Fruit fly (Drosophila melanogaster): ENCODE measurements around the gene Edem1.

Gene Edem1

DNA sequence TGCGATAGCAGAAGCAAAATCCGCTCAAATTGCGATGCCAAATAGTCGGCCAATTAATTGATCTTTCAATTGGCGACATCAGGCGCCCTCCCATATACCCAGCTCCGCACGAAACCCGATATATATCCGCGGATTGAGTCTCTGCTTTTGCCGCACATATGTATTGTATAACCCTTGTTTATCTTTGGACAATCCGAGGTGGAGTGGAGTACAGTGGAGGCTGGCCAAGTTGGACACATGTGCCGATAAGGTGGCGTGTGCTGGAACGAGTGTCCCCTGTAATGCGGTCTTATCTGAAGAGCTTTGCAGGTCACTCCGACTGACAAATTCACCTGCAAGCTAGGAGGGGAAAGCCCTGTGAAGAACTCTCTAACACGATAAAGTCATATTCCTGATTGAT is 906 bp upstream of the Edem1 start (continued):
- TF ChIP-seq Bdp1 (GFP tag; optimal IDR thresholded peaks at IDR 0.05) = no peak
- TF ChIP-seq salm (tag; optimal IDR thresholded peaks at IDR 0.05) = no peak
- TF ChIP-seq CG11723 (GFP tag; optimal IDR thresholded peaks at IDR 0.05) = no peak
- no peak for TF ChIP-seq CG17912 (GFP tag; optimal IDR thresholded peaks at IDR 0.05)
- TF ChIP-seq CG12769 (tag; optimal IDR thresholded peaks at IDR 0.05) = no peak
- TF ChIP-seq Kr (GFP tag; optimal IDR thresholded peaks at IDR 0.05) = no peak
- TF ChIP-seq kni (GFP tag; optimal IDR thresholded peaks at IDR 0.05) = no peak
- no peak for TF ChIP-seq crol (GFP tag; IDR thresholded peaks at IDR 0.05)
- no peak for TF ChIP-seq CG2116 (GFP tag; optimal IDR thresholded peaks at IDR 0.05)
- no peak for TF ChIP-seq az2 (GFP tag; optimal IDR thresholded peaks at IDR 0.05)
- TF ChIP-seq sens (GFP tag) = no peak
- TF ChIP-seq grau (tag; optimal IDR thresholded peaks at IDR 0.05) = peak; percentile 81
- TF ChIP-seq MESR4 (GFP tag; optimal IDR thresholded peaks at IDR 0.05) = no peak
- no peak for TF ChIP-seq ERR (GFP tag; optimal IDR thresholded peaks at IDR 0.05)
- no peak for TF ChIP-seq CG32772 (GFP tag; IDR thresholded peaks at IDR 0.05)
- no peak for TF ChIP-seq seq (GFP tag; IDR thresholded peaks at IDR 0.05)
- no peak for TF ChIP-seq toy (GFP tag; IDR thresholded peaks at IDR 0.05)
- no peak for TF ChIP-seq ash1 (GFP tag; optimal IDR thresholded peaks at IDR 0.05)
- no peak for TF ChIP-seq Jarid2 (GFP tag; optimal IDR thresholded peaks at IDR 0.05)
- TF ChIP-seq Myb (GFP tag; optimal IDR thresholded peaks at IDR 0.05) = no peak

DNA sequence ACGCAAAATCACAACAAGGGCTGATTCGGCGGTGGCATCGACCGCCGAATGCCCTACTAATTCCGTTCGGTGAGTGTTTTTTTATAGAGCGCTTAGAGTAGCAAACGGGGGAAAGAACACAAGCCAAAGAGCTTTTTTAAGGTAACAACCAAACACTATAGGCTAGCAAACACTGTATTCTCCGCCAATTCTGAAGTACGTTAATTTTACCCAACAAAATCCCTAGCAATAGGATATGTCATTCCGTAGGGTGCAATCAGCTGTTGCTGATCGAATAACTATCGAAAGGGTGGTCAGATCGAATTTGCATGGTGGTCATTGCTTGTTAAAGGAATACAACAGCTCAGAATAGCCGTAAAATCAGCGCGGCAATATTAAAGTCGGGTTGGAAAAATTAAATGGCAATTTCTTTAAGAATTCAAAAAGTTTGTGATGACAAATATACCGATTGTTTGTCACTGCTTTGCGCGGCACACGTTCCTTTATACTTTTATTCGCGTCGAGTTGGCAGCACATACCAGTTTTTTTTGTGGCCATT is 831 bp downstream of the Edem1 start, which contains the start of gene mip130:
TSS of gene mip130 (plus strand) at position 513 of the 538 bp plus-strand sequence.
- peak; percentile 82; the same call in 3 of the 4 replicates for TF ChIP-seq Dll (GFP tag; IDR thresholded peaks at IDR 0.05; ENCODE audit: partially characterized antibody)
- peak; percentile 71 for TF ChIP-seq hbn (GFP tag; IDR thresholded peaks at IDR 0.05; ENCODE audit: partially characterized antibody)
- TF ChIP-seq CG31388 (GFP tag; optimal IDR thresholded peaks at IDR 0.05) = no peak
- TF ChIP-seq crp (GFP tag; optimal IDR thresholded peaks at IDR 0.05) = peak; percentile 35 to 85
- TF ChIP-seq Six4 (GFP tag; optimal IDR thresholded peaks at IDR 0.05) = no peak
- peak; percentile 48 for TF ChIP-seq CG10209 (GFP tag; optimal IDR thresholded peaks at IDR 0.05)
- no peak for TF ChIP-seq odd (GFP tag; optimal IDR thresholded peaks at IDR 0.05)
- TF ChIP-seq CG4854 (GFP tag; optimal IDR thresholded peaks at IDR 0.05) = no peak
- no peak for TF ChIP-seq CG12769 (tag; optimal IDR thresholded peaks at IDR 0.05)
- peak; percentile 81 for TF ChIP-seq CG13287 (GFP tag; IDR thresholded peaks at IDR 0.05; ENCODE audit: partially characterized antibody)
- peak; percentile 21 to 40 for TF ChIP-seq Pdp1 (GFP tag; optimal IDR thresholded peaks at IDR 0.05)
- TF ChIP-seq lilli (GFP tag; optimal IDR thresholded peaks at IDR 0.05) = peak; percentile 11
- TF ChIP-seq unpg (GFP tag; optimal IDR thresholded peaks at IDR 0.05) = peak; percentile 33
- TF ChIP-seq scrt (GFP tag; optimal IDR thresholded peaks at IDR 0.05) = no peak
- no peak for TF ChIP-seq sima (GFP tag; optimal IDR thresholded peaks at IDR 0.05)
- TF ChIP-seq CG30431 (GFP tag; optimal IDR thresholded peaks at IDR 0.05) = no peak
- TF ChIP-seq gro (GFP tag; optimal IDR thresholded peaks at IDR 0.05) = no peak
- peak; percentile 56 for TF ChIP-seq Myb (GFP tag; optimal IDR thresholded peaks at IDR 0.05)
- TF ChIP-seq CG6683 (GFP tag; optimal IDR thresholded peaks at IDR 0.05) = no peak
- peak; percentile 56 for TF ChIP-seq Doc3 (GFP tag; IDR thresholded peaks at IDR 0.05; ENCODE audit: partially characterized antibody)
- peak; percentile 92 for TF ChIP-seq row (GFP tag; IDR thresholded peaks at IDR 0.05)
- peak; percentile 50 for TF ChIP-seq bcd (GFP tag; optimal IDR thresholded peaks at IDR 0.05)
- TF ChIP-seq mam (GFP tag; optimal IDR thresholded peaks at IDR 0.05) = peak; percentile 50
- TF ChIP-seq ssp (GFP tag; IDR thresholded peaks at IDR 0.05) = peak; percentile 42; the same call in 1 of the 2 replicates
- no peak for TF ChIP-seq CG2889 (GFP tag; IDR thresholded peaks at IDR 0.05)
- peak; percentile 25 for TF ChIP-seq CG10267 (tag; optimal IDR thresholded peaks at IDR 0.05)
- peak; percentile 44; the same call in 1 of the 2 replicates for TF ChIP-seq CG31441 (GFP tag; IDR thresholded peaks at IDR 0.05)
- peak; percentile 24 for TF ChIP-seq Ets97D (GFP tag; optimal IDR thresholded peaks at IDR 0.05)
- no peak for TF ChIP-seq ewg (GFP tag; optimal IDR thresholded peaks at IDR 0.05)
- peak; percentile 12 for TF ChIP-seq CG30020 (tag; optimal IDR thresholded peaks at IDR 0.05)
- peak; percentile 54 for TF ChIP-seq Ptx1 (GFP tag; IDR thresholded peaks at IDR 0.05)
- no peak for TF ChIP-seq Nf-YB (GFP tag; optimal IDR thresholded peaks at IDR 0.05)
